Worm (Caenorhabditis elegans) whole organism, mixed stage, embryonic: ENCODE results near the gene csq-1.

Experiments used
- elt-1 ChIP-seq: sonication (generic microtip); optimal IDR thresholded peaks from 2 replicates; lab custom pipeline; 2017; ENCODE audit warnings: missing genetic modification characterization, mild to moderate bottlenecking, missing compliant biosample characterization, antibody characterized with exemption, moderate library complexity, borderline replicate concordance; ENCODE audit not compliant: insufficient read depth
- ham-2 ChIP-seq: fragments of 200-800 bp; sonication (Bioruptor generic); optimal IDR thresholded peaks from 2 replicates; lab custom pipeline; 2018; ENCODE audit warnings: mild to moderate bottlenecking, missing genetic modification characterization, missing compliant biosample characterization
- nhr-12 ChIP-seq: fragments of 150-350 bp; optimal IDR thresholded peaks from 2 replicates; lab custom pipeline; 2014; ENCODE audit warnings: missing biosample characterization, missing genetic modification characterization
- pha-4 ChIP-seq: fragments of 150-350 bp; optimal IDR thresholded peaks from 2 replicates; lab custom pipeline; 2018; ENCODE audit warnings: missing biosample characterization, missing genetic modification reagents, missing genetic modification characterization
- unc-62 ChIP-seq: fragments of 150-350 bp; optimal IDR thresholded peaks from 2 replicates; lab custom pipeline; 2014; ENCODE audit warnings: missing biosample characterization, missing genetic modification reagents, missing genetic modification characterization
- ztf-11 ChIP-seq: fragments of 150-350 bp; optimal IDR thresholded peaks from 2 replicates; lab custom pipeline; 2014; ENCODE audit warnings: missing biosample characterization, missing genetic modification characterization

DNA sequence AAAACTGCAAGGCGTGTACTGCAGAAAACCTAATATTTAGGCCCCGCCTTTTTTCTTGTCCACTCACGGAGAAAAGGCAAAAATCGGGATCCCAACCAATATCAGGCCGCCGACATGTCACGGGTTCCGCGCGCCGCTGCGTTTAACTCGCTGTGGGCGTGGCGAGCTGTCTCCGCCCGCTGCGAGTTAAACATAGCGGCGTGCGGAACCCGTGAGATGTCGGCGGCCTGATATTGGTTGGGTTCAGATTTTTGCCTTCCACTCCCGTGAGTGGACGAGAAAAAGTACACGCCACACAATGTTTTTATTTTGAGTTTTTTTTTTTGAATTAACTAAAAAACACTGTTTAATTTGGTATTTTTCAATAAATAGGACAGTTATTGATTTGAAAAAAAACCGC is 30.8 kb downstream of the csq-1 start:
- TF ChIP-seq pha-4 (tag; lab: Kevin White, UChicago) (no peak), unc-62 (GFP tag; lab: Kevin White, UChicago) (no peak), ham-2 (GFP tag; lab: Kevin White, UChicago) (no peak), ztf-11 (tag; lab: Kevin White, UChicago) (no peak), nhr-12 (tag; lab: Kevin White, UChicago) (no peak), elt-1 (tag; lab: Kevin White, UChicago) (no peak)
